Worm (Caenorhabditis elegans): ENCODE measurements around the gene B0524.5.

DNA sequence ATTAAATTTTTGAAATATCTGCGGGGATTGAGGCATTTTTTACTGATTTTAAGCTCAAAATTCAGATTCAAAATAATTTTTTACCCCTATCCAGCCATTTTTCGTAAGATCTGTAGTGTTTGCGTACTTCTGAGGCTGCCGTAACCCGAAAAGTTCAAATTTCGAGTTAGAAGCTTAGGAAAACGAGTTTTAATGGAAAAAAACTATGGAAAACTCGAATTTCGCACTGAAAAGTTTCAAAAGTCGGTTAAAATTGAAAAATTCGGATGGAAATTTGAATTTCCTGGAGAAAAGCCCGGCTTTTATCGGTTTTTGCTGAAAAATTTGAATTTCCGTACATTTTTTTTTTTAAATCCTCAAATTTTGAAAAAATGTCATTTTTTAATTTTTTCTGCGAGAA, 10.3 kb upstream of the B0524.5 start:
- no peak for TF ChIP-seq W03F9.2 (tag; optimal IDR thresholded peaks at IDR 0.05)
- TF ChIP-seq him-1 (tag; optimal IDR thresholded peaks at IDR 0.05), result no peak

Measured in whole organism, L4/young adult.